Worm (Caenorhabditis elegans): ENCODE results near the gene nhr-31.

Gene nhr-31

DNA sequence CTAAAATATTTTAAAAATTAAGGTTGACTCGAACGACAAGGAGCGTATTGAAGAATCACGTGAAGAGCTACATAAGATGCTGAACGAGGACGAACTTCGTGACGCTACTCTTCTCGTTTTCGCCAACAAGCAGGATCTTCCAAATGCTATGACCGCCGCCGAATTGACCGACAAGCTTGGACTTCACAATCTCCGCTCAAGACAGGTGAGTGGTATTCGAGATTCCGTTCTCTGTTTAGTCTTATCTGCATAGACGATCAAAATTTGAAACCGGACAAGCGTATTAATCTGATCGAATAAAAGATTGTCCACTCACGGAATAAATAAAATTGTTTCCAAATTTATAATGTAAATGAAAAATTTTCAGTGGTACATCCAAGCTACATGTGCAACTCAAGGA is 46.3 kb downstream of the nhr-31 start:
- TF ChIP-seq nhr-12 (tag; optimal IDR thresholded peaks at IDR 0.05) (no peak), elt-1 (tag; optimal IDR thresholded peaks at IDR 0.05) (peak; percentile 4), sma-9 (GFP tag; optimal IDR thresholded peaks at IDR 0.05) (peak; percentile 4), sma-9 (tag; optimal IDR thresholded peaks at IDR 0.05) (no peak), lin-11 (tag; optimal IDR thresholded peaks at IDR 0.05) (no peak), sem-4 (tag; optimal IDR thresholded peaks at IDR 0.05) (no peak), nhr-129 (tag; optimal IDR thresholded peaks at IDR 0.05) (no peak), peb-1 (tag; optimal IDR thresholded peaks at IDR 0.05) (no peak), nhr-6 (tag; optimal IDR thresholded peaks at IDR 0.05) (no peak), ztf-11 (tag; optimal IDR thresholded peaks at IDR 0.05) (no peak), nhr-21 (tag; optimal IDR thresholded peaks at IDR 0.05) (no peak), lsy-2 (tag; optimal IDR thresholded peaks at IDR 0.05) (no peak), zag-1 (tag; optimal IDR thresholded peaks at IDR 0.05) (no peak), alr-1 (tag; optimal IDR thresholded peaks at IDR 0.05) (no peak), F13H6.1 (tag; optimal IDR thresholded peaks at IDR 0.05) (no peak), ztf-4 (tag; optimal IDR thresholded peaks at IDR 0.05) (no peak), C34F6.9 (tag; optimal IDR thresholded peaks at IDR 0.05) (no peak)

DNA sequence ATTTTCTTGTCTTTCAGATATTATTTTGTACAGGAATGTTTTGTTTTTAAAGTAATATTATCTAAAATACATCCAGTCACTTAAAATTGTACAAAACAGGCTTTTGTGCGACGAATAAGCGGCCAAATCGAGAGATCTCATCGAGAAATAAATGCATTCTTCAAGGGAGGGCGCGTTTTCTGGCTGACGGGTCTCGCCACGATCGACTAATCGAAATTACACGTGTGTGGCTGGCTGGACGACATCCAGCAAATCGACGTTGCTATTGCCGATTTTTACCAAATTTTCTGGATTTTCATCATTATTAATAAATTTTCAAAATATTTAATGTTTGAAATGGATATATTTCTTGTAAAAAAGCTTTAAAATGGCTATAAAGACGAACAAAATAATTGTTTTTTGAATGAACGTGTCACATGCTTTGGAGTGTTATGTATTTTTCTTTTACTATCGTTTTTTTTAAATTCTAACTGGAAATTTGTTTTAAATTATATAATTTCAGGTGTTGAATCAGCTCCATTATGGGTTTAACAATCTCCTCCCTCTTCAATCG is 47.2 kb downstream of the nhr-31 start, which contains the start of gene arf-5:
arf-5 (plus strand) TSS at position 503 of the 553 bp plus-strand sequence.
- TF ChIP-seq nhr-21 (tag; optimal IDR thresholded peaks at IDR 0.05) (no peak), zag-1 (tag; optimal IDR thresholded peaks at IDR 0.05) (no peak), mab-5 (tag; optimal IDR thresholded peaks at IDR 0.05) (no peak), ztf-4 (tag; optimal IDR thresholded peaks at IDR 0.05) (no peak), nhr-77 (tag; optimal IDR thresholded peaks at IDR 0.05) (no peak), ceh-82 (tag; optimal IDR thresholded peaks at IDR 0.05) (no peak), mdl-1 (tag; optimal IDR thresholded peaks at IDR 0.05) (peak in 1 of 2 experiments; percentile 36), unc-55 (GFP tag; optimal IDR thresholded peaks at IDR 0.05) (peak; percentile 52), nhr-12 (tag; optimal IDR thresholded peaks at IDR 0.05) (no peak), ceh-16 (tag; optimal IDR thresholded peaks at IDR 0.05) (no peak), fos-1 (tag; optimal IDR thresholded peaks at IDR 0.05) (no peak), lin-13 (GFP tag; optimal IDR thresholded peaks at IDR 0.05) (peak; percentile 37), mbf-1 (tag; optimal IDR thresholded peaks at IDR 0.05) (no peak), unc-62 (GFP tag; optimal IDR thresholded peaks at IDR 0.05) (no peak), skn-1 (tag; optimal IDR thresholded peaks at IDR 0.05) (no peak), C34F6.9 (tag; optimal IDR thresholded peaks at IDR 0.05) (peak; percentile 48), ama-1 (optimal IDR thresholded peaks at IDR 0.05) (no peak), F13H6.1 (tag; optimal IDR thresholded peaks at IDR 0.05) (no peak), crh-2 (tag; optimal IDR thresholded peaks at IDR 0.05) (peak; percentile 73), lsy-2 (tag; optimal IDR thresholded peaks at IDR 0.05) (peak in 1 of 2 experiments; percentile 74), nhr-237 (tag; optimal IDR thresholded peaks at IDR 0.05) (no peak), Y55F3AM.14 (GFP tag; optimal IDR thresholded peaks at IDR 0.05) (no peak), lin-11 (tag; optimal IDR thresholded peaks at IDR 0.05) (peak; percentile 9), nhr-129 (tag; optimal IDR thresholded peaks at IDR 0.05) (peak; percentile 42)

DNA sequence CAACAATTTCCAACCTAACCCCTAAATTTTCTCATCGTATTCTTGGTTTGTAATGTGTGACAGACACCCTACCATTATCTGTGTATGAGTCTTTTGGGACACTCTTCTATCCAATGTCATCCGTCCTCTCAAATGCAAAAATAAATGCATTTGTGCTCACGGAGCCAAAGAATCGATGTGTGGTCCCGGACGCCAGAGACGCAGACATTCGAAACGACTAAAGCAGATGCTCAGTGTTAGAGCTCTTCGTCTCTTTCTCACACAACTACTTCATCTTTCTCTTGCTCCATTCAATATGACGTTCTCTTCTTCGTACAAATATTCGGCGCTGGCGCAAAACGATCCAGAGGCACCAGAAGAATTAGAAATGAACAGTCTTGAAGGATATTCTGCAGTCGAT is 49.7 kb downstream of the nhr-31 start, which contains the start of gene unc-24:
unc-24 (plus strand) TSS at position 283 of the 400 bp plus-strand sequence.
- TF ChIP-seq mab-5 (tag; optimal IDR thresholded peaks at IDR 0.05) (peak; percentile 42), unc-55 (GFP tag; optimal IDR thresholded peaks at IDR 0.05) (peak; percentile 73), crh-2 (tag; optimal IDR thresholded peaks at IDR 0.05) (peak; percentile 13), C34F6.9 (tag; optimal IDR thresholded peaks at IDR 0.05) (peak; percentile 48), sma-9 (GFP tag; optimal IDR thresholded peaks at IDR 0.05) (peak; percentile 16), sma-9 (tag; optimal IDR thresholded peaks at IDR 0.05) (no peak), zag-1 (tag; optimal IDR thresholded peaks at IDR 0.05) (peak; percentile 17), F13H6.1 (tag; optimal IDR thresholded peaks at IDR 0.05) (no peak), egl-27 (tag; optimal IDR thresholded peaks at IDR 0.05) (no peak), aly-2 (tag; optimal IDR thresholded peaks at IDR 0.05) (no peak), unc-39 (tag; optimal IDR thresholded peaks at IDR 0.05) (no peak), sem-4 (tag; optimal IDR thresholded peaks at IDR 0.05) (no peak)

DNA sequence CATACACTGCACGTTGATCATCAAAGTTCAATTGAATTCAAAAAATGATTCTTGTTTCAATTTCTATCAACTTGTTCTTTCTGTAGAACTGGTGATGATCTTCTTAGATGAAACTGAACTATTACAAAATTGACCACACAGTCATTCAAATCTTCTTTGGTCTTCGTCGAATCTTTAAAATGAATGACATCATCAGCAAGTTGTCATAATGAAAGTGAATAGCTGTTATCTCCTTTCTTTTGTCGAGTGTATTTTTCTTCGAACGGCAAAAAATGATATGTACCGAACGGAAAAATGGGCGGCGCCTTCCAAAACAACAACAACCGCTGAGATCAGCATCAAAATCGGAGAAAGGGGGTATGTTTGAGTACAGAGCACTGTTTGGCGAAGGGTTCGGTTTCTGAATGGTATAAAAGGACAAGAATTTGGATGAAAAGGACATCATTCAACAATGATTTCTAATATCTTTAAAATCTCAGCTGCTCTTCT is 51.8 kb downstream of the nhr-31 start, which contains the start of gene ora-1:
ora-1 (plus strand) TSS at position 439 of the 489 bp plus-strand sequence.
- no peak for TF ChIP-seq elt-3 (tag; optimal IDR thresholded peaks at IDR 0.05)
- TF ChIP-seq blmp-1 (tag; optimal IDR thresholded peaks at IDR 0.05; ENCODE audit: insufficient read depth), result peak; percentile 78
- TF ChIP-seq ztf-4 (tag; optimal IDR thresholded peaks at IDR 0.05), result no peak
- peak; percentile 41 for TF ChIP-seq nhr-25 (tag; optimal IDR thresholded peaks at IDR 0.05)
- no peak for TF ChIP-seq egl-27 (tag; optimal IDR thresholded peaks at IDR 0.05)
